Worm (Caenorhabditis elegans): ENCODE data around the gene F59E12.6.

ce11 chrII:5593377-5593932 is 37.3 kb downstream of the F59E12.6 start, which contains the start of gene cdc-14:
- no peak for TF ChIP-seq mdl-1 (tag; optimal IDR thresholded peaks at IDR 0.05)
- TF ChIP-seq nhr-12 (tag; optimal IDR thresholded peaks at IDR 0.05) = no peak
- TF ChIP-seq nhr-237 (tag; optimal IDR thresholded peaks at IDR 0.05) = no peak
- no peak for TF ChIP-seq ZK546.5 (tag; optimal IDR thresholded peaks at IDR 0.05)
- TF ChIP-seq nhr-77 (tag; optimal IDR thresholded peaks at IDR 0.05) = no peak
- TF ChIP-seq R02D3.7 (tag; optimal IDR thresholded peaks at IDR 0.05) = no peak
- no peak for TF ChIP-seq egl-27 (tag; optimal IDR thresholded peaks at IDR 0.05)
- peak; percentile 59 for TF ChIP-seq nfya-1 (tag; optimal IDR thresholded peaks at IDR 0.05; ENCODE audit: insufficient read depth)
- no peak for TF ChIP-seq pqm-1 (tag; optimal IDR thresholded peaks at IDR 0.05)
- no peak for TF ChIP-seq nhr-76 (tag; optimal IDR thresholded peaks at IDR 0.05)
- TF ChIP-seq unc-62 (GFP tag; optimal IDR thresholded peaks at IDR 0.05) = no peak
- peak; percentile 76 for TF ChIP-seq lin-39 (tag; optimal IDR thresholded peaks at IDR 0.05)
- TF ChIP-seq fkh-10 (GFP tag; optimal IDR thresholded peaks at IDR 0.05) = no peak
